Worm (Caenorhabditis elegans): ENCODE data around the gene str-41.

ce11 chrV:7431016-7431415, 19.2 kb downstream of the str-41 start, which contains the start of gene srw-71:
- TF ChIP-seq W03F9.2 (tag; optimal IDR thresholded peaks at IDR 0.05), result no peak
- TF ChIP-seq him-1 (tag; optimal IDR thresholded peaks at IDR 0.05), result no peak
- TF ChIP-seq dao-5 (tag; optimal IDR thresholded peaks at IDR 0.05), result no peak

Data from whole organism, L4/young adult.